Fruit fly (Drosophila melanogaster): ENCODE data around the gene Sfp24Bc.

Gene Sfp24Bc

DNA sequence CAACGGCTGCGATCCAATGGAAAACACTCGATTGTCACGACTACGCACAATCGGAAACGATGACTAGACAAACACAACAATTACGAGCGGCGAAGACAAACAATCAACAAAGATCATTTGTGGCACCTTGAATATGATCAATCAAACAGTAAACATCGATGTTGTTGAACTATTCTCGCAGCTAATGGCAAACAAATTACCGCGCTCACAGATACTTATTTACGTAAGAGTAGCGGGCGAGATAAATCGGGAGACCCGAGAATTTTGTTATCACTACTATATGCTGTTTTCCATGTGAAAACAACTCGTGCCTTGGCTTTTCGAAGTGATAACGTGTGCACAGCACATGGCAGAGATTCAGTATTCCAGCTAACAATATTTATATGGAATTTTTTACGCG lies 41.6 kb downstream of the Sfp24Bc start (continued):
- TF ChIP-seq ase (GFP tag; IDR thresholded peaks at IDR 0.05) (no peak; the same call in 2 of the 3 replicates), ranshi (GFP tag; IDR thresholded peaks at IDR 0.05) (no peak), ems (GFP tag; optimal IDR thresholded peaks at IDR 0.05) (peak; percentile 24), corto (GFP tag; optimal IDR thresholded peaks at IDR 0.05) (no peak), CG11093 (GFP tag; IDR thresholded peaks at IDR 0.05) (no peak; the same call in 2 of the 3 replicates), fu2 (GFP tag; optimal IDR thresholded peaks at IDR 0.05) (peak; percentile 52), CG12769 (tag; optimal IDR thresholded peaks at IDR 0.05) (no peak), Fer2 (tag; optimal IDR thresholded peaks at IDR 0.05) (no peak), CG3847 (GFP tag; IDR thresholded peaks at IDR 0.05) (no peak), CG32532 (GFP tag; IDR thresholded peaks at IDR 0.05) (no peak), sisA (GFP tag; IDR thresholded peaks at IDR 0.05) (no peak), D19B (GFP tag; optimal IDR thresholded peaks at IDR 0.05) (peak; percentile 20), btn (GFP tag; optimal IDR thresholded peaks at IDR 0.05) (no peak), CG7556 (GFP tag; optimal IDR thresholded peaks at IDR 0.05) (peak; percentile 41), CG30431 (GFP tag; optimal IDR thresholded peaks at IDR 0.05) (no peak), Scr (GFP tag; IDR thresholded peaks at IDR 0.05; ENCODE audit: partially characterized antibody) (no peak), CkIIα-i1 (GFP tag; IDR thresholded peaks at IDR 0.05) (no peak), Ada2b (GFP tag; IDR thresholded peaks at IDR 0.05) (no peak), usp (GFP tag; optimal IDR thresholded peaks at IDR 0.05) (no peak), CG17829 (tag; optimal IDR thresholded peaks at IDR 0.05) (peak; percentile 69), Gsc (GFP tag; IDR thresholded peaks at IDR 0.05) (no peak), CG9797 (GFP tag; optimal IDR thresholded peaks at IDR 0.05) (peak; percentile 44), CG15514 (GFP tag; optimal IDR thresholded peaks at IDR 0.05) (peak; percentile 85), disco-r (GFP tag; optimal IDR thresholded peaks at IDR 0.05) (peak; percentile 89), Opbp (GFP tag; IDR thresholded peaks at IDR 0.05; ENCODE audit: partially characterized antibody) (no peak), br (optimal IDR thresholded peaks at IDR 0.05) (no peak), slou (GFP tag; optimal IDR thresholded peaks at IDR 0.05) (no peak), amos (GFP tag; IDR thresholded peaks at IDR 0.05; ENCODE audit: partially characterized antibody) (no peak), CG31388 (GFP tag; optimal IDR thresholded peaks at IDR 0.05) (no peak), sqz (GFP tag; optimal IDR thresholded peaks at IDR 0.05) (peak; percentile 85), E2f2 (GFP tag; IDR thresholded peaks at IDR 0.05) (no peak), CG13775 (GFP tag; optimal IDR thresholded peaks at IDR 0.05) (peak; percentile 3), CG9932 (GFP tag; IDR thresholded peaks at IDR 0.05) (0 out of 2 replicates have a peak, but pooled peaks have one; percentile 25), CG3726 (GFP tag; IDR thresholded peaks at IDR 0.05) (peak; percentile 67; the same call in 2 of the 3 replicates), GATAe (GFP tag; conservative IDR thresholded peaks at IDR 0.05) (no peak), H2.0 (GFP tag; IDR thresholded peaks at IDR 0.05) (no peak), CG2120 (GFP tag; optimal IDR thresholded peaks at IDR 0.05) (peak; percentile 67), CG14860 (GFP tag; IDR thresholded peaks at IDR 0.05; ENCODE audit: partially characterized antibody) (no peak), peb (GFP tag; IDR thresholded peaks at IDR 0.05) (peak; percentile 59), CG16815 (GFP tag; optimal IDR thresholded peaks at IDR 0.05) (peak; percentile 30), CG31365 (tag; optimal IDR thresholded peaks at IDR 0.05) (peak; percentile 72), Dbx (GFP tag; IDR thresholded peaks at IDR 0.05) (no peak), cad (GFP tag; optimal IDR thresholded peaks at IDR 0.05) (no peak), Dip3 (GFP tag; optimal IDR thresholded peaks at IDR 0.05) (no peak), CG17361 (GFP tag; IDR thresholded peaks at IDR 0.05) (peak; percentile 64; the same call in 1 of the 3 replicates), HmgZ (tag; optimal IDR thresholded peaks at IDR 0.05) (peak; percentile 47), jumu (GFP tag; optimal IDR thresholded peaks at IDR 0.05) (peak; percentile 80), Doc3 (GFP tag; IDR thresholded peaks at IDR 0.05; ENCODE audit: partially characterized antibody) (no peak), CG1602 (GFP tag; optimal IDR thresholded peaks at IDR 0.05) (peak; percentile 64), CG15073 (GFP tag; optimal IDR thresholded peaks at IDR 0.05) (no peak), Poxn (GFP tag; IDR thresholded peaks at IDR 0.05) (no peak), cwo (GFP tag; optimal IDR thresholded peaks at IDR 0.05) (peak; percentile 83)
